Fruit fly (Drosophila melanogaster): ENCODE measurements around the gene CG31551.

dm6 chr3R:5648569-5649476, 21.2 kb downstream of the CG31551 start, which contains the start of the genes MTA1-like and Sec23:
- peak; percentile 75 for TF ChIP-seq CG7101 (tag; optimal IDR thresholded peaks at IDR 0.05)
- peak; percentile 56 for TF ChIP-seq pad (GFP tag; optimal IDR thresholded peaks at IDR 0.05)
- TF ChIP-seq Hr96 (GFP tag; optimal IDR thresholded peaks at IDR 0.05): peak; percentile 60
